Worm (Caenorhabditis elegans): Measurements from ENCODE around the gene srh-37.

DNA sequence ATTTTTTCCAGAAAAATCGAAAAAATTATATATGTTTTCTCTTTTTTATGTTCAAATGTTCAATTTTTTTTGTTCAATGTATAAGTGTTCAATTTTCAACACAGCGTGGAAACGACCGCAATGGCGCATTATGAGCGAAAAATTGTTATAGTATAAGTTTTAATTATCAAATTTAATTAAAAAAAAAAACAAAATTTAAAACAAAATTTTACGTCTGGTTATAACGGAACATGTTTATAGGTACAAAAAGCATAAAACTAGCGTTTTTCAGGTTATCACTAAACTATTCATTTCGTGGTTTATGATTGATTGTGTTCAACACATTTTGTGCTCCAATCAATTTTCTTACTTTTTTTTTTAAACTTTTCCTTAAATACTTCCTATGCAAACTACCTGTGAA is 23.0 kb downstream of the srh-37 start, which contains the start of gene nhr-106:
- TF ChIP-seq ama-1 (optimal IDR thresholded peaks at IDR 0.05) = no peak
- TF ChIP-seq ama-1 (GFP tag; optimal IDR thresholded peaks at IDR 0.05) = no peak
- TF ChIP-seq F57A8.1 (GFP tag; optimal IDR thresholded peaks at IDR 0.05) = no peak
- no peak for TF ChIP-seq hlh-26 (GFP tag; conservative IDR thresholded peaks at IDR 0.05)
- no peak for TF ChIP-seq egrh-3 (GFP tag; IDR thresholded peaks at IDR 0.05)
- TF ChIP-seq madf-10 (tag; optimal IDR thresholded peaks at IDR 0.05) = no peak
- TF ChIP-seq akir-1 (GFP tag; optimal IDR thresholded peaks at IDR 0.05) = no peak
- no peak for TF ChIP-seq pha-4 (tag; optimal IDR thresholded peaks at IDR 0.05)
- no peak for TF ChIP-seq unc-130 (GFP tag; optimal IDR thresholded peaks at IDR 0.05)
- no peak for TF ChIP-seq ztf-25 (GFP tag; IDR thresholded peaks at IDR 0.05)
- TF ChIP-seq madf-3 (GFP tag; IDR thresholded peaks at IDR 0.05) = no peak
- no peak for TF ChIP-seq F23B12.7 (tag; optimal IDR thresholded peaks at IDR 0.05; ENCODE audit: insufficient read depth)
- no peak for TF ChIP-seq ztf-22 (GFP tag; optimal IDR thresholded peaks at IDR 0.05)
- TF ChIP-seq nhr-80 (tag; optimal IDR thresholded peaks at IDR 0.05) = peak; percentile 27

Measured in whole organism, young adult.